Worm (Caenorhabditis elegans): ENCODE results near the gene thoc-5.

The thoc-5 gene

DNA sequence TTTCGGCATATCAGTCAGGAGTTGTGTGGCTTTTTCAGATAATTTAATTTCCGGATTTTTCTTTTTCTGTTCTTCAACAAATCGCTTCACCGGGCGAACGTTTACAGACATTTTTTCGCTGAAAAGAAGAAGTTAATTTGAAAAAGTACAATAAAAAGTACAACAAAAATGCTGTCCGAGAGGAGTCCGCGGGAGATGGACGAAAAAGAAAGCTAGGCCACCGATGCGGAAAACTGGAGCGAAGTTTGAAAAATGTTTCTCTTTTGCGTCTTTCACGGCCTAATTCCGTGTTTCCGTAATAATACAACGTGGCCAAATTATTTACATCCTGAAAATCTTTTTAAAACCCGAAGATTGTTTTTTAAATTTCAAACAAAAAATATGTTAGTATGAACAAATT, at the start of gene thoc-5:
thoc-5 (minus strand) TSS at position 152 of the 400 bp plus-strand sequence.
- TF ChIP-seq ztf-28 (GFP tag; IDR thresholded peaks at IDR 0.05) (0 out of 2 replicates have a peak, but pooled peaks have one; percentile 25), snpc-4 (GFP tag; optimal IDR thresholded peaks at IDR 0.05) (no peak), snpc-4 (tag; optimal IDR thresholded peaks at IDR 0.05) (peak in 1 of 4 experiments; percentile 12), dpl-1 (GFP tag; optimal IDR thresholded peaks at IDR 0.05) (peak; percentile 83), lsl-1 (GFP tag; optimal IDR thresholded peaks at IDR 0.05) (peak; percentile 49), F37B4.10 (GFP tag; IDR thresholded peaks at IDR 0.05) (no peak), athp-1 (tag; optimal IDR thresholded peaks at IDR 0.05) (peak; percentile 35), zfh-2 (GFP tag; conservative IDR thresholded peaks at IDR 0.05) (no peak), F57C9.4 (tag; optimal IDR thresholded peaks at IDR 0.05) (no peak), tlf-1 (GFP tag; optimal IDR thresholded peaks at IDR 0.05) (no peak), die-1 (tag; optimal IDR thresholded peaks at IDR 0.05) (no peak), lin-26 (GFP tag; IDR thresholded peaks at IDR 0.05) (no peak), ztf-25 (GFP tag; IDR thresholded peaks at IDR 0.05) (no peak), Y56A3A.18 (GFP tag; IDR thresholded peaks at IDR 0.05) (no peak), repo-1 (tag; optimal IDR thresholded peaks at IDR 0.05) (no peak), ztf-3 (GFP tag; optimal IDR thresholded peaks at IDR 0.05) (no peak), F55B11.4 (tag; optimal IDR thresholded peaks at IDR 0.05; ENCODE audit: borderline replicate concordance, insufficient read depth) (no peak), snpc-1.3 (tag; optimal IDR thresholded peaks at IDR 0.05; ENCODE audit: insufficient read depth) (no peak), dox-1 (GFP tag; IDR thresholded peaks at IDR 0.05) (no peak), hlh-12 (tag; optimal IDR thresholded peaks at IDR 0.05) (no peak), hlh-26 (GFP tag; conservative IDR thresholded peaks at IDR 0.05) (no peak), lir-1 (GFP tag; conservative IDR thresholded peaks at IDR 0.05) (peak; percentile 84), ceh-27 (GFP tag; optimal IDR thresholded peaks at IDR 0.05) (peak; percentile 87), ccch-3 (GFP tag; optimal IDR thresholded peaks at IDR 0.05) (no peak), F10E7.11 (tag; optimal IDR thresholded peaks at IDR 0.05) (peak; percentile 38), mcd-1 (GFP tag; IDR thresholded peaks at IDR 0.05) (peak; percentile 81), ceh-58 (GFP tag; IDR thresholded peaks at IDR 0.05) (no peak), hrde-1 (tag; optimal IDR thresholded peaks at IDR 0.05; ENCODE audit: borderline replicate concordance) (no peak), ceh-79 (tag; optimal IDR thresholded peaks at IDR 0.05) (no peak), somi-1 (GFP tag; optimal IDR thresholded peaks at IDR 0.05) (no peak), nhr-27 (tag; optimal IDR thresholded peaks at IDR 0.05) (no peak), aptf-3 (GFP tag; IDR thresholded peaks at IDR 0.05) (no peak), bed-2 (GFP tag; IDR thresholded peaks at IDR 0.05) (peak; percentile 86), zim-3 (tag; optimal IDR thresholded peaks at IDR 0.05) (peak; percentile 32), lsy-27 (tag; optimal IDR thresholded peaks at IDR 0.05; ENCODE audit: borderline replicate concordance, insufficient read depth) (no peak), madf-3 (GFP tag; IDR thresholded peaks at IDR 0.05) (no peak), hmg-1.2 (GFP tag; IDR thresholded peaks at IDR 0.05) (peak; percentile 26; the same call in 1 of the 2 replicates), bed-1 (GFP tag; IDR thresholded peaks at IDR 0.05) (no peak), T07F8.4 (tag; optimal IDR thresholded peaks at IDR 0.05) (no peak), nhr-80 (tag; optimal IDR thresholded peaks at IDR 0.05) (no peak), attf-6 (GFP tag; IDR thresholded peaks at IDR 0.05) (no peak), ceh-91 (GFP tag; IDR thresholded peaks at IDR 0.05) (no peak), Y79H2A.3 (GFP tag; conservative IDR thresholded peaks at IDR 0.05) (no peak), Y67H2A.10 (GFP tag; conservative IDR thresholded peaks at IDR 0.05) (no peak), pha-4 (tag; optimal IDR thresholded peaks at IDR 0.05) (no peak), let-526 (GFP tag; IDR thresholded peaks at IDR 0.05) (peak; percentile 69), madf-6 (GFP tag; IDR thresholded peaks at IDR 0.05) (peak; percentile 65; the same call in 1 of the 2 replicates), snpc-1.1 (tag; optimal IDR thresholded peaks at IDR 0.05; ENCODE audit: insufficient read depth) (no peak), F23B12.7 (tag; optimal IDR thresholded peaks at IDR 0.05; ENCODE audit: insufficient read depth) (no peak)

Measured in whole organism, young adult.